Worm (Caenorhabditis elegans) whole organism, midembryonic: ENCODE measurements around the gene F52B11.2.

Source experiments
- T22C8.4 ChIP-seq: fragments of 200-800 bp; sonication (Bioruptor generic); IDR thresholded peaks from 2 replicates; pipeline ENCODE4 v1.3.6; 2022; ENCODE audit warnings: missing genetic modification characterization, missing compliant biosample characterization
- cog-1 ChIP-seq: sonication (generic microtip); optimal IDR thresholded peaks from 2 replicates; lab custom pipeline; 2016; ENCODE audit warnings: missing genetic modification characterization, missing compliant biosample characterization
- flt-1 ChIP-seq: fragments of 200-800 bp; sonication (Bioruptor generic); IDR thresholded peaks from 2 replicates; pipeline ENCODE4 v1.3.6; 2022; ENCODE audit warnings: missing genetic modification characterization, missing compliant biosample characterization
- klf-2 ChIP-seq: fragments of 200-800 bp; sonication (Bioruptor generic); conservative IDR thresholded peaks from 2 replicates; pipeline ENCODE4 v1.3.6; 2022; ENCODE audit warnings: missing genetic modification reagents, missing genetic modification characterization, missing compliant biosample characterization
- med-1 ChIP-seq: sonication (generic microtip); optimal IDR thresholded peaks from 2 replicates; lab custom pipeline; 2017; ENCODE audit warnings: missing genetic modification characterization, mild to moderate bottlenecking, missing compliant biosample characterization, antibody characterized with exemption, missing genetic modification reagents; ENCODE audit not compliant: insufficient read depth
- ref-1 ChIP-seq: fragments of 200-800 bp; sonication (Bioruptor generic); conservative IDR thresholded peaks from 2 replicates; pipeline ENCODE4 v1.3.6; 2022; ENCODE audit warnings: missing genetic modification reagents, missing genetic modification characterization, missing compliant biosample characterization
- tab-1 ChIP-seq: fragments of 200-800 bp; sonication (Bioruptor generic); IDR thresholded peaks from 2 replicates; pipeline ENCODE4 v1.3.6; 2022; ENCODE audit warnings: missing genetic modification characterization, missing compliant biosample characterization
- ztf-23 ChIP-seq: fragments of 200-800 bp; sonication (Bioruptor generic); IDR thresholded peaks from 2 replicates; pipeline ENCODE4 v1.3.6; 2022; ENCODE audit warnings: missing genetic modification reagents, missing genetic modification characterization, missing compliant biosample characterization
- ztf-29 ChIP-seq: fragments of 200-800 bp; sonication (Bioruptor generic); IDR thresholded peaks from 2 replicates; pipeline ENCODE4 v1.3.6; 2022; ENCODE audit warnings: missing genetic modification reagents, missing genetic modification characterization, missing compliant biosample characterization

The F52B11.2 gene

ce11 chrIV:14098540-14099098 is 15.3 kb downstream of the F52B11.2 start:
- TF ChIP-seq ztf-23 (GFP tag; lab: Robert Waterston, UW): no peak
- no peak for TF ChIP-seq flt-1 (GFP tag; lab: Robert Waterston, UW)
- no peak for TF ChIP-seq ref-1 (GFP tag; lab: Robert Waterston, UW)
- no peak for TF ChIP-seq cog-1 (tag; lab: Kevin White, UChicago)
- TF ChIP-seq ztf-29 (GFP tag; lab: Robert Waterston, UW): no peak
- no peak for TF ChIP-seq tab-1 (GFP tag; lab: Robert Waterston, UW)
- TF ChIP-seq med-1: no peak
- TF ChIP-seq T22C8.4: no peak
- TF ChIP-seq klf-2 (GFP tag; lab: Robert Waterston, UW): no peak

- TF ChIP-seq T22C8.4 (no peak), flt-1 (GFP tag; lab: Robert Waterston, UW) (no peak), klf-2 (GFP tag; lab: Robert Waterston, UW) (no peak), med-1 (no peak), cog-1 (tag; lab: Kevin White, UChicago) (no peak), tab-1 (GFP tag; lab: Robert Waterston, UW) (no peak)
Observed at ce11 chrIV:14099256-14099655, 15.9 kb downstream of the F52B11.2 start, which contains the start of gene col-133. col-133 (minus strand) TSS chrIV:14099356.

DNA sequence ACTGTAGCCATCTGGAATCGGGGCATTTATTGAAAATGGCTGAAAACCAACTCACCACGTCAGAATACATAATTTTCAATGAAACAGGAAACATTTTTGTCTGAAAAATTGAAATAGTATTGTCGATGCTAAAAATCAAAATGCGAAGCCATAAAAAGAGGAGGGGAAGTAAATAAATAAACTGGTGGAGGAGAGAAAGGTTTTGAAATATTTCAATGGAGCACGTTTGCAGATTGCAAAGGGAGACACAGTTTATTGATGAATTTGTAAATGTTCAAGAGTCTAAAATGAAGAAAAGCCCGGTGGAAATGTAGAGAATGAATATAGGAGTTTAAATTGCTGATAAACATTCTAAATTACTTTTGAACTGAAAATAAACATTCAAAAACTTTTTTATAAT is 19.7 kb downstream of the F52B11.2 start, which contains the start of gene F52B11.5:
TSS of gene F52B11.5 (minus strand) at position 178 of the 400 bp plus-strand sequence.
- TF ChIP-seq cog-1 (tag; lab: Kevin White, UChicago) (no peak), klf-2 (GFP tag; lab: Robert Waterston, UW) (no peak), tab-1 (GFP tag; lab: Robert Waterston, UW) (no peak), ztf-29 (GFP tag; lab: Robert Waterston, UW) (no peak), flt-1 (GFP tag; lab: Robert Waterston, UW) (no peak), ref-1 (GFP tag; lab: Robert Waterston, UW) (no peak), ztf-23 (GFP tag; lab: Robert Waterston, UW) (no peak), med-1 (no peak), T22C8.4 (no peak)

DNA sequence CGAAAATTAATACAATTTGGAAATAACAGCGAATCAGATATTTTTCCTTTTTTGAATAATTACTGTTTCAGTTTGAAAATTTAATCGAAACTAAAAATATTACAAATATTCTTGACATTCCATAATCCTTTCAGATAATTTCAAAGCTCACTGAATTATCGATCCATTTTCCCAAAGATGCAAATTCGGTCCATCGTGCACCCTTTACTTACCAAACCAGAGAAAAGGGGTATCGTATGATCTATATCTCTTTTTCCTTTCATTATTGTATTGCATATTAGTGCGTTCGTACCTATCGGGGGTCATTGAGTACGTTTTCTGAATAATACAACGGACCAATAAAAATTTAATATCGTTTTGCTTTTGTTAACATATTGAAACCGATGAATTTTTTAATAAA is 21.4 kb downstream of the F52B11.2 start:
- TF ChIP-seq klf-2 (GFP tag; lab: Robert Waterston, UW) (no peak), cog-1 (tag; lab: Kevin White, UChicago) (no peak), T22C8.4 (no peak), flt-1 (GFP tag; lab: Robert Waterston, UW) (no peak), ztf-29 (GFP tag; lab: Robert Waterston, UW) (no peak)

DNA sequence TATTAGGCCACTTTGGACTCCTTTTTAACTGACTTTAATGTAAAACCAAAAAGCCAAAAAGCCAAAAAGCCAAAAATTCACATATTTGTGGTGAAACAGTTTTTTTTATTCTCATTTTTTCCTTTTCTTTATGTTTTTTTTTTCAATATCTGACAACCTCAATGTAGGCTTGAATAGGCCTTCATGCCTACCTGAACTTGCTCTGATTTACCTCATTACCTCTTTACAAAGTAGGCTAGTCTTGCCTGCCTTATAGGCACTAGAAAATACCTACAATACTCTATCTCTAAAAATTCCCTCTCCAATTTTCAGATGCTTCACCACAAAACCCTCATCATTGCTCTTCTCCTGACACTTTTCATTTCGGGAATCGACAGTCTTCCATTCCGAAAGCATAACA is 22.9 kb downstream of the F52B11.2 start, which contains the start of gene ins-34:
TSS of gene ins-34 (plus strand) at position 301 of the 400 bp plus-strand sequence.
- TF ChIP-seq cog-1 (tag; lab: Kevin White, UChicago) (no peak), ztf-29 (GFP tag; lab: Robert Waterston, UW) (no peak), flt-1 (GFP tag; lab: Robert Waterston, UW) (no peak), med-1 (no peak), ztf-23 (GFP tag; lab: Robert Waterston, UW) (no peak), ref-1 (GFP tag; lab: Robert Waterston, UW) (no peak), T22C8.4 (no peak), tab-1 (GFP tag; lab: Robert Waterston, UW) (no peak), klf-2 (GFP tag; lab: Robert Waterston, UW) (no peak)

- TF ChIP-seq ztf-23 (GFP tag; lab: Robert Waterston, UW) (no peak), flt-1 (GFP tag; lab: Robert Waterston, UW) (no peak), ref-1 (GFP tag; lab: Robert Waterston, UW) (no peak), tab-1 (GFP tag; lab: Robert Waterston, UW) (no peak), cog-1 (tag; lab: Kevin White, UChicago) (no peak), ztf-29 (GFP tag; lab: Robert Waterston, UW) (no peak)
Observed at ce11 chrIV:14107647-14108046, 24.3 kb downstream of the F52B11.2 start.

- TF ChIP-seq ztf-23 (GFP tag; lab: Robert Waterston, UW) (no peak), klf-2 (GFP tag; lab: Robert Waterston, UW) (no peak), T22C8.4 (no peak), flt-1 (GFP tag; lab: Robert Waterston, UW) (no peak), med-1 (no peak), cog-1 (tag; lab: Kevin White, UChicago) (no peak), ref-1 (GFP tag; lab: Robert Waterston, UW) (no peak), tab-1 (GFP tag; lab: Robert Waterston, UW) (no peak), ztf-29 (GFP tag; lab: Robert Waterston, UW) (no peak)
Observed at ce11 chrIV:14113621-14114020, 30.3 kb downstream of the F52B11.2 start.

- TF ChIP-seq ztf-29 (GFP tag; lab: Robert Waterston, UW) (no peak), cog-1 (tag; lab: Kevin White, UChicago) (no peak), flt-1 (GFP tag; lab: Robert Waterston, UW) (no peak), T22C8.4 (no peak), tab-1 (GFP tag; lab: Robert Waterston, UW) (no peak), klf-2 (GFP tag; lab: Robert Waterston, UW) (no peak), med-1 (no peak), ztf-23 (GFP tag; lab: Robert Waterston, UW) (no peak), ref-1 (GFP tag; lab: Robert Waterston, UW) (no peak)
Observed at ce11 chrIV:14114357-14114756, 31.0 kb downstream of the F52B11.2 start.

- TF ChIP-seq flt-1 (GFP tag; lab: Robert Waterston, UW) (no peak), T22C8.4 (no peak), ref-1 (GFP tag; lab: Robert Waterston, UW) (no peak), cog-1 (tag; lab: Kevin White, UChicago) (no peak), med-1 (no peak), ztf-29 (GFP tag; lab: Robert Waterston, UW) (no peak), klf-2 (GFP tag; lab: Robert Waterston, UW) (no peak), ztf-23 (GFP tag; lab: Robert Waterston, UW) (no peak), tab-1 (GFP tag; lab: Robert Waterston, UW) (no peak)
Observed at ce11 chrIV:14115045-14115444, 31.7 kb downstream of the F52B11.2 start.
